Fruit fly (Drosophila melanogaster) whole organism, embryonic: ENCODE data around the gene CG11267.
A peak's percentile ranks its signal among the peaks of the same experiment; 100 is the strongest.

Experiments used
- Blimp-1 ChIP-seq: fragments of 200-800 bp; sonication (Bioruptor generic); optimal IDR thresholded peaks from 3 replicates; lab custom pipeline; 2018; ENCODE audit warnings: missing biosample characterization, missing genetic modification characterization, mild to moderate bottlenecking, moderate library complexity, missing genetic modification reagents
- CG10321 ChIP-seq: fragments of 200-800 bp; sonication (Bioruptor generic); IDR thresholded peaks from 2 replicates; pipeline ENCODE4 v1.3.6; 2022; ENCODE audit warnings: missing biosample characterization, missing genetic modification characterization
- CG11504 ChIP-seq: fragments of 200-800 bp; sonication (Bioruptor generic); optimal IDR thresholded peaks from 3 replicates; lab custom pipeline; 2019; ENCODE audit warnings: missing biosample characterization, mild to moderate bottlenecking, missing genetic modification characterization, moderate library complexity
- CG12155 ChIP-seq: fragments of 200-800 bp; sonication (Bioruptor generic); optimal IDR thresholded peaks from 3 replicates; lab custom pipeline; 2016; ENCODE audit warnings: missing biosample characterization, missing genetic modification characterization
- CG13287 ChIP-seq: fragments of 200-800 bp; sonication (Bioruptor generic); IDR thresholded peaks from 2 replicates; pipeline ENCODE4 v1.3.6; 2022; ENCODE audit warnings: missing biosample characterization, missing genetic modification characterization; ENCODE audit not compliant: partially characterized antibody
- CG18262 ChIP-seq: fragments of 200-800 bp; optimal IDR thresholded peaks from 3 replicates; lab custom pipeline; 2019; ENCODE audit warnings: missing biosample characterization, mild to moderate bottlenecking, missing genetic modification characterization, moderate library complexity
- CG3065 ChIP-seq: fragments of 200-800 bp; sonication (Bioruptor generic); optimal IDR thresholded peaks from 2 replicates; lab custom pipeline; 2016; ENCODE audit warnings: missing biosample characterization, missing genetic modification characterization
- CG32767 ChIP-seq: fragments of 200-800 bp; sonication (Bioruptor generic); IDR thresholded peaks from 2 replicates; pipeline ENCODE4 v1.3.6; 2022; ENCODE audit warnings: missing biosample characterization, missing genetic modification characterization
- CG4328 ChIP-seq: fragments of 200-800 bp; sonication (Bioruptor generic); optimal IDR thresholded peaks from 3 replicates; lab custom pipeline; 2017; ENCODE audit warnings: missing biosample characterization, missing genetic modification reagents, missing genetic modification characterization
- CG5953 ChIP-seq: fragments of 200-800 bp; sonication (Bioruptor generic); IDR thresholded peaks from 2 replicates; pipeline ENCODE4 v1.3.6; 2022; ENCODE audit warnings: missing biosample characterization, missing genetic modification characterization
- CG6813 ChIP-seq: fragments of 200-800 bp; sonication (Bioruptor generic); optimal IDR thresholded peaks from 2 replicates; lab custom pipeline; 2017; ENCODE audit warnings: missing biosample characterization, missing genetic modification characterization, mild to moderate bottlenecking, moderate library complexity, missing genetic modification reagents
- CG7357 ChIP-seq: fragments of 200-800 bp; sonication (Bioruptor generic); IDR thresholded peaks from 3 replicates; pipeline ENCODE4 v1.3.6; 2022; ENCODE audit warnings: missing biosample characterization, missing genetic modification characterization
- CG7745 ChIP-seq: fragments of 200-800 bp; sonication (Bioruptor generic); optimal IDR thresholded peaks from 2 replicates; lab custom pipeline; 2018; ENCODE audit warnings: missing biosample characterization, mild to moderate bottlenecking, missing genetic modification characterization, moderate library complexity
- CG7928 ChIP-seq: fragments of 200-800 bp; sonication (Bioruptor generic); optimal IDR thresholded peaks from 2 replicates; lab custom pipeline; 2017; ENCODE audit warnings: missing biosample characterization, mild to moderate bottlenecking, missing genetic modification characterization
- CG9876 ChIP-seq: fragments of 200-800 bp; sonication (Bioruptor generic); optimal IDR thresholded peaks from 2 replicates; lab custom pipeline; 2016; ENCODE audit warnings: missing biosample characterization, missing genetic modification characterization
- Dip3 ChIP-seq: fragments of 200-800 bp; sonication (Bioruptor generic); optimal IDR thresholded peaks from 3 replicates; lab custom pipeline; 2016; ENCODE audit warnings: missing biosample characterization, missing genetic modification characterization
- Dll ChIP-seq: fragments of 200-800 bp; sonication (Bioruptor generic); IDR thresholded peaks from 4 replicates; pipeline ENCODE4 v1.3.6; 2022; ENCODE audit warnings: missing biosample characterization, missing genetic modification characterization; ENCODE audit not compliant: partially characterized antibody
- Elba2 ChIP-seq: fragments of 200-800 bp; sonication (Bioruptor generic); optimal IDR thresholded peaks from 3 replicates; lab custom pipeline; 2016; ENCODE audit warnings: missing biosample characterization, missing genetic modification characterization
- Ets65A ChIP-seq: fragments of 200-800 bp; sonication (Bioruptor generic); peaks from one replicate; lab custom pipeline; 2016; ENCODE audit warnings: missing biosample characterization, missing genetic modification characterization
- HHEX ChIP-seq: fragments of 200-800 bp; sonication (Bioruptor generic); optimal IDR thresholded peaks from 3 replicates; lab custom pipeline; 2017; ENCODE audit warnings: missing biosample characterization, mild to moderate bottlenecking, missing genetic modification characterization, missing genetic modification reagents
- Hmr ChIP-seq: fragments of 200-800 bp; sonication (Bioruptor generic); optimal IDR thresholded peaks from 3 replicates; lab custom pipeline; 2017; ENCODE audit warnings: mild to moderate bottlenecking, missing biosample characterization, missing genetic modification reagents, missing genetic modification characterization
- Hr3 ChIP-seq: fragments of 200-800 bp; sonication (Bioruptor generic); optimal IDR thresholded peaks from 3 replicates; lab custom pipeline; 2016; ENCODE audit warnings: missing biosample characterization, missing genetic modification characterization
- Mad ChIP-seq: fragments of 200-800 bp; sonication (Bioruptor generic); optimal IDR thresholded peaks from 2 replicates; lab custom pipeline; 2016; ENCODE audit warnings: missing biosample characterization, missing genetic modification characterization
- Max ChIP-seq: fragments of 200-800 bp; sonication (Bioruptor generic); optimal IDR thresholded peaks from 2 replicates; lab custom pipeline; 2016; ENCODE audit warnings: missing biosample characterization, mild to moderate bottlenecking, missing genetic modification characterization
- Nf-YA ChIP-seq: fragments of 200-800 bp; sonication (Bioruptor generic); IDR thresholded peaks from 2 replicates; pipeline ENCODE4 v1.3.6; 2022; ENCODE audit warnings: missing biosample characterization, missing genetic modification characterization
- Poxn ChIP-seq: fragments of 200-800 bp; sonication (Bioruptor generic); IDR thresholded peaks from 2 replicates; pipeline ENCODE4 v1.3.6; 2022; ENCODE audit warnings: missing biosample characterization, missing genetic modification characterization
- Sox102F ChIP-seq: fragments of 200-800 bp; sonication (Bioruptor generic); optimal IDR thresholded peaks from 2 replicates; lab custom pipeline; 2018; ENCODE audit warnings: missing biosample characterization, mild to moderate bottlenecking, missing genetic modification characterization, moderate library complexity
- Sry-δ ChIP-seq: fragments of 200-800 bp; sonication (Bioruptor generic); optimal IDR thresholded peaks from 2 replicates; lab custom pipeline; 2016; ENCODE audit warnings: missing biosample characterization, missing genetic modification characterization
- TFAM ChIP-seq: fragments of 200-800 bp; sonication (Bioruptor generic); optimal IDR thresholded peaks from 2 replicates; lab custom pipeline; 2017; ENCODE audit warnings: missing biosample characterization, missing genetic modification characterization, inconsistent platforms
- Usf ChIP-seq: fragments of 200-800 bp; sonication (Bioruptor generic); optimal IDR thresholded peaks from 2 replicates; lab custom pipeline; 2017; ENCODE audit warnings: missing genotype, missing biosample characterization, missing genetic modification characterization
- Xbp1 ChIP-seq: fragments of 200-800 bp; sonication (Bioruptor generic); optimal IDR thresholded peaks from 3 replicates; lab custom pipeline; 2016; ENCODE audit warnings: missing biosample characterization, mild to moderate bottlenecking, missing genetic modification characterization
- ato ChIP-seq: fragments of 200-800 bp; sonication (Bioruptor generic); IDR thresholded peaks from 2 replicates; pipeline ENCODE4 v1.3.6; 2022; ENCODE audit warnings: missing biosample characterization, missing genetic modification characterization; ENCODE audit not compliant: partially characterized antibody
- bowl ChIP-seq: fragments of 200-800 bp; sonication (Bioruptor generic); IDR thresholded peaks from 2 replicates; pipeline ENCODE4 v1.3.6; 2022; ENCODE audit warnings: missing biosample characterization, missing genetic modification characterization
- caup ChIP-seq: fragments of 200-800 bp; sonication (Bioruptor generic); optimal IDR thresholded peaks from 3 replicates; lab custom pipeline; 2017; ENCODE audit warnings: missing biosample characterization, mild to moderate bottlenecking, missing genetic modification characterization, moderate library complexity; ENCODE audit not compliant: severe bottlenecking
- ci ChIP-seq: fragments of 200-800 bp; sonication (Bioruptor generic); IDR thresholded peaks from 3 replicates; pipeline ENCODE4 v1.3.6; 2022; ENCODE audit warnings: missing biosample characterization, missing genetic modification characterization
- croc ChIP-seq: fragments of 200-800 bp; sonication (Bioruptor generic); conservative IDR thresholded peaks from 3 replicates; pipeline ENCODE4 v1.3.6; 2022; ENCODE audit warnings: missing biosample characterization, missing genetic modification characterization
- dimm ChIP-seq: fragments of 200-800 bp; sonication (Bioruptor generic); IDR thresholded peaks from 2 replicates; pipeline ENCODE4 v1.3.6; 2022; ENCODE audit warnings: missing biosample characterization, missing genetic modification characterization
- dmrt11E ChIP-seq: fragments of 200-800 bp; sonication (Bioruptor generic); optimal IDR thresholded peaks from 3 replicates; lab custom pipeline; 2018; ENCODE audit warnings: missing biosample characterization, mild to moderate bottlenecking, missing genetic modification characterization, moderate library complexity
- ewg ChIP-seq: fragments of 200-800 bp; sonication (Bioruptor generic); optimal IDR thresholded peaks from 3 replicates; lab custom pipeline; 2017; ENCODE audit warnings: mild to moderate bottlenecking, missing biosample characterization, missing genetic modification reagents, missing genetic modification characterization
- eyg ChIP-seq: fragments of 200-800 bp; sonication (Bioruptor generic); optimal IDR thresholded peaks from 3 replicates; lab custom pipeline; 2016; ENCODE audit warnings: missing biosample characterization, missing genetic modification characterization
- gsb ChIP-seq: fragments of 200-800 bp; sonication (Bioruptor generic); IDR thresholded peaks from 2 replicates; pipeline ENCODE4 v1.3.6; 2022; ENCODE audit warnings: missing biosample characterization, missing genetic modification characterization
- gsb-n ChIP-seq: fragments of 200-800 bp; sonication (Bioruptor generic); optimal IDR thresholded peaks from 3 replicates; lab custom pipeline; 2018; ENCODE audit warnings: missing biosample characterization, mild to moderate bottlenecking, missing genetic modification characterization
- inv ChIP-seq: fragments of 200-800 bp; sonication (Bioruptor generic); IDR thresholded peaks from 2 replicates; pipeline ENCODE4 v1.3.6; 2022; ENCODE audit warnings: missing biosample characterization, missing genetic modification characterization; ENCODE audit not compliant: partially characterized antibody
- shn ChIP-seq: fragments of 200-800 bp; sonication (Bioruptor generic); optimal IDR thresholded peaks from 3 replicates; lab custom pipeline; 2016; ENCODE audit warnings: missing biosample characterization, missing genetic modification characterization
- slp2 ChIP-seq: fragments of 200-800 bp; sonication (Bioruptor generic); optimal IDR thresholded peaks from 2 replicates; lab custom pipeline; 2016; ENCODE audit warnings: missing biosample characterization, missing genetic modification characterization
- so ChIP-seq: fragments of 200-800 bp; sonication (Bioruptor generic); IDR thresholded peaks from 3 replicates; pipeline ENCODE4 v1.3.6; 2022; ENCODE audit warnings: missing biosample characterization, missing genetic modification characterization
- tll ChIP-seq, 2 experiments: fragments of 200-800 bp in 1 of 2; fragments of >200 bp in 1 of 2; sonication (Bioruptor generic) in 1 of 2; optimal IDR thresholded peaks; 2 replicates each; lab custom pipeline; 2017 to 2019; ENCODE audit warnings: missing biosample characterization in 2 of 2, missing genetic modification characterization in 2 of 2, mild to moderate bottlenecking in 1 of 2, moderate library complexity in 1 of 2
- wor ChIP-seq: fragments of 200-800 bp; sonication (Bioruptor generic); IDR thresholded peaks from 2 replicates; pipeline ENCODE4 v1.3.6; 2022; ENCODE audit warnings: missing biosample characterization, missing genetic modification characterization
- zf30C ChIP-seq: fragments of 200-800 bp; sonication (Bioruptor generic); optimal IDR thresholded peaks from 3 replicates; lab custom pipeline; 2018; ENCODE audit warnings: missing biosample characterization, mild to moderate bottlenecking, missing genetic modification characterization

Gene CG11267

dm6 chr3L:13036706-13037457 is 21.0 kb downstream of the CG11267 start, which contains the start of gene Srrm1 (continued):
- peak; percentile 31 for TF ChIP-seq CG9876
- TF ChIP-seq dmrt11E (tag; lab: Kevin White, UChicago) = no peak
- peak; percentile 45 for TF ChIP-seq shn (GFP tag; lab: Kevin White, UChicago)
- TF ChIP-seq zf30C (GFP tag; lab: Kevin White, UChicago) = no peak
- TF ChIP-seq CG13287 (GFP tag; lab: Robert Waterston, UW) = peak; percentile 93
- TF ChIP-seq HHEX (GFP tag; lab: Kevin White, UChicago) = no peak
- peak; percentile 97 for TF ChIP-seq Sry-δ (GFP tag; lab: Kevin White, UChicago)
- 0 out of 2 replicates have a peak, but pooled peaks have one; percentile 37 for TF ChIP-seq CG5953 (GFP tag; lab: Robert Waterston, UW)
- peak; percentile 90 for TF ChIP-seq Dll
- no peak for TF ChIP-seq bowl (GFP tag; lab: Robert Waterston, UW)
- TF ChIP-seq CG11504 (tag; lab: Kevin White, UChicago) = peak; percentile 20
- no peak for TF ChIP-seq croc
- TF ChIP-seq so (GFP tag; lab: Robert Waterston, UW) = 0 out of 3 replicates have a peak, but pooled peaks have one; percentile 64
- TF ChIP-seq Hr3 = no peak
- TF ChIP-seq gsb-n (tag; lab: Kevin White, UChicago) = no peak
- TF ChIP-seq Elba2 = no peak
- TF ChIP-seq CG7357 = no peak
- peak; percentile 97 for TF ChIP-seq Ets65A (GFP tag; lab: Kevin White, UChicago)
- TF ChIP-seq eyg (GFP tag; lab: Kevin White, UChicago) = peak; percentile 1
- no peak for TF ChIP-seq CG4328
- no peak for TF ChIP-seq Nf-YA (GFP tag; lab: Robert Waterston, UW)
- TF ChIP-seq ci (GFP tag; lab: Robert Waterston, UW) = peak; percentile 83
- peak; percentile 80 for TF ChIP-seq ewg (GFP tag; lab: Kevin White, UChicago)
- no peak for TF ChIP-seq Usf (GFP tag; lab: Kevin White, UChicago)
- TF ChIP-seq Blimp-1 = no peak
- TF ChIP-seq Hmr (GFP tag; lab: Kevin White, UChicago) = peak; percentile 45
- TF ChIP-seq Max (GFP tag; lab: Kevin White, UChicago) = no peak
- no peak for TF ChIP-seq CG3065 (GFP tag; lab: Kevin White, UChicago)
- no peak for TF ChIP-seq TFAM
- peak; percentile 27 for TF ChIP-seq Mad
- no peak for TF ChIP-seq CG7745 (tag; lab: Kevin White, UChicago)
- TF ChIP-seq inv (GFP tag; lab: Robert Waterston, UW) = peak; percentile 92
- 0 out of 2 replicates have a peak, but pooled peaks have one; percentile 9 for TF ChIP-seq CG32767 (GFP tag; lab: Robert Waterston, UW)
- peak; percentile 53 for TF ChIP-seq Xbp1 (GFP tag; lab: Kevin White, UChicago)
- peak; percentile 6 for TF ChIP-seq slp2 (GFP tag; lab: Kevin White, UChicago)
- TF ChIP-seq CG6813 (GFP tag; lab: Kevin White, UChicago) = no peak
- TF ChIP-seq dimm = no peak
- no peak for TF ChIP-seq tll (GFP tag; optimal IDR thresholded peaks at IDR 0.05; lab: Kevin White, UChicago)
- no peak for TF ChIP-seq caup (GFP tag; lab: Kevin White, UChicago)
- TF ChIP-seq CG12155 = peak; percentile 48
- TF ChIP-seq CG18262 (tag; lab: Kevin White, UChicago) = peak; percentile 25
- no peak for TF ChIP-seq gsb (GFP tag; lab: Robert Waterston, UW)
- peak; percentile 3 for TF ChIP-seq CG7928 (GFP tag; lab: Kevin White, UChicago)
- no peak for TF ChIP-seq wor
- peak; percentile 38 for TF ChIP-seq Dip3 (GFP tag; lab: Kevin White, UChicago)
- TF ChIP-seq ato (GFP tag; lab: Robert Waterston, UW) = peak; percentile 82
- TF ChIP-seq Poxn (GFP tag; lab: Robert Waterston, UW) = no peak
- no peak for TF ChIP-seq Sox102F (GFP tag; lab: Kevin White, UChicago)
- TF ChIP-seq CG10321 = no peak
